Worm (Caenorhabditis elegans): Measurements from ENCODE around the gene F59B10.4.
A peak's percentile ranks its signal among the peaks of the same experiment; 100 is the strongest.

ce11 chrII:10501578-10501977 lies 17.3 kb downstream of the F59B10.4 start:
- TF ChIP-seq ztf-4 (tag; optimal IDR thresholded peaks at IDR 0.05): no peak
- TF ChIP-seq nhr-28 (tag; optimal IDR thresholded peaks at IDR 0.05): no peak
- TF ChIP-seq dpl-1 (GFP tag; optimal IDR thresholded peaks at IDR 0.05): no peak
- no peak for TF ChIP-seq aly-2 (tag; optimal IDR thresholded peaks at IDR 0.05)
- no peak for TF ChIP-seq elt-2 (tag; optimal IDR thresholded peaks at IDR 0.05)
- TF ChIP-seq fkh-10 (GFP tag; optimal IDR thresholded peaks at IDR 0.05): no peak
- TF ChIP-seq blmp-1 (tag; optimal IDR thresholded peaks at IDR 0.05): peak; percentile 94
- TF ChIP-seq hlh-17 (GFP tag; optimal IDR thresholded peaks at IDR 0.05; ENCODE audit: borderline replicate concordance): no peak
- TF ChIP-seq unc-62 (GFP tag; optimal IDR thresholded peaks at IDR 0.05): no peak
- no peak for TF ChIP-seq tbx-2 (tag; optimal IDR thresholded peaks at IDR 0.05)
- no peak for TF ChIP-seq nhr-19 (GFP tag; conservative IDR thresholded peaks at IDR 0.05)
- TF ChIP-seq mef-2 (tag; optimal IDR thresholded peaks at IDR 0.05): no peak

Data from whole organism, L1 larva.